Worm (Caenorhabditis elegans) whole organism, L1 larva: ENCODE data around the gene sur-5.
A peak's percentile ranks its signal among the peaks of the same experiment; 100 is the strongest.

Experiments used
- ama-1 ChIP-seq: fragments of 150-350 bp; optimal IDR thresholded peaks from 2 replicates; lab custom pipeline; 2014
- ces-1 ChIP-seq: fragments of 150-350 bp; optimal IDR thresholded peaks from 2 replicates; lab custom pipeline; 2014; ENCODE audit warnings: missing biosample characterization, missing genetic modification reagents, missing genetic modification characterization
- efl-1 ChIP-seq, 4 experiments: fragments of 150-350 bp; optimal IDR thresholded peaks in 3 of 4; peaks in 1 of 4; 1 replicate in 1 of 4; 2 replicates in 3 of 4; lab custom pipeline; 2014; ENCODE audit warnings: missing biosample characterization in 2 of 4, missing genetic modification characterization in 2 of 4, missing genetic modification reagents in 2 of 4
- egl-27 ChIP-seq, 2 experiments: fragments of 150-350 bp in 1 of 2; sonication (generic microtip); optimal IDR thresholded peaks; 3 replicates each; lab custom pipeline; 2017 to 2018; ENCODE audit warnings: missing biosample characterization in 2 of 2, missing genetic modification characterization in 2 of 2, missing genetic modification reagents in 2 of 2
- fkh-10 ChIP-seq: sonication (generic microtip); optimal IDR thresholded peaks from 2 replicates; lab custom pipeline; 2017; ENCODE audit warnings: missing biosample characterization, missing genetic modification reagents, missing genetic modification characterization
- fkh-8 ChIP-seq: sonication (generic microtip); optimal IDR thresholded peaks from 2 replicates; lab custom pipeline; 2016; ENCODE audit warnings: mild to moderate bottlenecking, missing genetic modification characterization, missing compliant biosample characterization
- lin-39 ChIP-seq: fragments of 150-350 bp; optimal IDR thresholded peaks from 2 replicates; lab custom pipeline; 2014; ENCODE audit warnings: missing biosample characterization, missing genetic modification reagents, missing genetic modification characterization
- mep-1 ChIP-seq: fragments of 150-350 bp; optimal IDR thresholded peaks from 2 replicates; lab custom pipeline; 2014; ENCODE audit warnings: missing biosample characterization, missing genetic modification characterization
- nhr-11 ChIP-seq: fragments of 150-350 bp; optimal IDR thresholded peaks from 2 replicates; lab custom pipeline; 2014; ENCODE audit warnings: missing biosample characterization, missing genetic modification characterization
- pqm-1 ChIP-seq: sonication (generic microtip); optimal IDR thresholded peaks from 3 replicates; lab custom pipeline; 2017; ENCODE audit warnings: missing biosample characterization, missing genetic modification characterization
- sptf-1 ChIP-seq: fragments of 150-350 bp; optimal IDR thresholded peaks from 2 replicates; lab custom pipeline; 2014; ENCODE audit warnings: missing biosample characterization, missing genetic modification characterization
- sup-37 ChIP-seq: fragments of 200-800 bp; sonication (Bioruptor generic); optimal IDR thresholded peaks from 2 replicates; lab custom pipeline; 2018; ENCODE audit warnings: mild to moderate bottlenecking, missing genetic modification characterization, missing compliant biosample characterization
- unc-62 ChIP-seq: fragments of 150-350 bp; optimal IDR thresholded peaks from 2 replicates; lab custom pipeline; 2014; ENCODE audit warnings: missing biosample characterization, missing genetic modification reagents, missing genetic modification characterization

DNA sequence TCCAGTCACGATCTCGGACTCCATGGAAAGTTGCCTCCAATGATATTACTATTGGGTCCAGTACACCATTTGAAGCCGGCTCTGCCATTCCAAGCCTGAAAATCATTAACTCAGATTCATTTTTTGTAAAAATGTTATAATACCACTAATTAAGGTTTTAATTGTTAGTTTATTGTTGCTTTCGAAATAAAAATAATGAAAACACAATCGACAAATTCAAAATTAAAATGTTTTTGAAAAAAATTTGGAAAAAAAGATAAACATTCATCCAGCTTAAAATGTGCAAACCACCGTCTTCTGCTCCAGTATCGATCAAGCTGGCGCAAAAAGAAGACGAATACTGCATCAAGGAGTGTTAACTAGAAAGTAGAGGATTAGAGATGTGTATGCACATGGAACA is 48.5 kb downstream of the sur-5 start, which contains the start of gene F46H5.5:
- TF ChIP-seq mep-1 (no peak), pqm-1 (tag; lab: Kevin White, UChicago) (no peak), lin-39 (tag; lab: Kevin White, UChicago) (no peak), fkh-8 (peak; percentile 21), efl-1 (optimal IDR thresholded peaks at IDR 0.05; lab: Kevin White, UChicago) (no peak), efl-1 (GFP tag; optimal IDR thresholded peaks at IDR 0.05 in 1 of 2; lab: Kevin White, UChicago) (no peak), unc-62 (GFP tag; lab: Kevin White, UChicago) (no peak), sup-37 (no peak), ama-1 (lab: Kevin White, UChicago) (no peak), ces-1 (GFP tag; lab: Kevin White, UChicago) (no peak), fkh-10 (GFP tag; lab: Kevin White, UChicago) (no peak), nhr-11 (no peak), egl-27 (tag; optimal IDR thresholded peaks at IDR 0.05; lab: Kevin White, UChicago) (no peak), sptf-1 (tag; lab: Kevin White, UChicago) (no peak)
